Worm (Caenorhabditis elegans): Measurements from ENCODE around the gene Y38F1A.2.

The Y38F1A.2 gene

DNA sequence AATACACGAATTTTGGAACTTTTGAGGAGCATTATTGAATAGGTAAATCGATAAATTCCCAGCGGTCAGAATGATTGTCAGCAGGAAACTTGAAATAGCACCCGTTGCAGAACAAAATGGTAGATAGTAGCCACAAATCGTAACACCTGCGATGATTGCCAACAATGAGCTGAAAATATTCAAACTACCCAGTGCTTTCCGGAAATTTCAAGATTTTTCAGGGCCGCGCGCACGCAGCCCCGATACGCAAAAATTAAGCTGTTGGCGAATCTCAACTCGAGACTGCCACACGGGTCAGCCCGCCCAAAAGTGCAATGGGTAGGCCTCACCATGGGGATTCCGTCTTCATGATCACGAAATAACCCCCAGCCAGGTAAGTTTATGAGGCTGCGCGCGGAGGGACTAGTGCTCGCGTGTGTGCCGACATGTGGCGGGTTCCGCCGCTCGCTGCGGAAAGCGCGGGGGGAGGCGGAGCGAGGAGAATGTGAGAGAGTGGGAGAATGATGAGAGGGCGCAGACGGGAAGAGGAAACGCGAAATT is 10.1 kb upstream of the Y38F1A.2 start (continued):
- TF ChIP-seq cey-2 (tag; optimal IDR thresholded peaks at IDR 0.05; ENCODE audit: borderline replicate concordance, insufficient read depth): no peak
- TF ChIP-seq daf-19 (GFP tag; conservative IDR thresholded peaks at IDR 0.05): peak; percentile 96
- peak; percentile 76 for TF ChIP-seq lin-1 (GFP tag; IDR thresholded peaks at IDR 0.05)
- TF ChIP-seq nhr-77 (tag; optimal IDR thresholded peaks at IDR 0.05): peak; percentile 85
- TF ChIP-seq tra-1 (GFP tag; IDR thresholded peaks at IDR 0.05): peak; percentile 91
- peak; percentile 90 for TF ChIP-seq mxl-3 (GFP tag; optimal IDR thresholded peaks at IDR 0.05)
- no peak; the same call in 1 of the 2 replicates for TF ChIP-seq Y105C5A.15 (GFP tag; IDR thresholded peaks at IDR 0.05)
- peak; percentile 77 for TF ChIP-seq nhr-25 (tag; optimal IDR thresholded peaks at IDR 0.05; ENCODE audit: borderline replicate concordance, insufficient read depth)
- no peak for TF ChIP-seq F26F4.8 (GFP tag; conservative IDR thresholded peaks at IDR 0.05)
- TF ChIP-seq ztf-7 (tag; optimal IDR thresholded peaks at IDR 0.05): peak; percentile 38
- no peak for TF ChIP-seq zag-1 (tag; optimal IDR thresholded peaks at IDR 0.05)
- TF ChIP-seq nhr-42 (GFP tag; IDR thresholded peaks at IDR 0.05): peak; percentile 94
- TF ChIP-seq dmd-9 (GFP tag; IDR thresholded peaks at IDR 0.05): peak; percentile 89
- TF ChIP-seq nhr-6 (tag; optimal IDR thresholded peaks at IDR 0.05): peak; percentile 87
- peak; percentile 94 for TF ChIP-seq spr-1 (tag; optimal IDR thresholded peaks at IDR 0.05)
- peak; percentile 99 for TF ChIP-seq T26A8.4 (GFP tag; IDR thresholded peaks at IDR 0.05)
- TF ChIP-seq nhr-41 (GFP tag; IDR thresholded peaks at IDR 0.05): peak; percentile 89
- no peak for TF ChIP-seq ZK546.5 (tag; optimal IDR thresholded peaks at IDR 0.05)

DNA sequence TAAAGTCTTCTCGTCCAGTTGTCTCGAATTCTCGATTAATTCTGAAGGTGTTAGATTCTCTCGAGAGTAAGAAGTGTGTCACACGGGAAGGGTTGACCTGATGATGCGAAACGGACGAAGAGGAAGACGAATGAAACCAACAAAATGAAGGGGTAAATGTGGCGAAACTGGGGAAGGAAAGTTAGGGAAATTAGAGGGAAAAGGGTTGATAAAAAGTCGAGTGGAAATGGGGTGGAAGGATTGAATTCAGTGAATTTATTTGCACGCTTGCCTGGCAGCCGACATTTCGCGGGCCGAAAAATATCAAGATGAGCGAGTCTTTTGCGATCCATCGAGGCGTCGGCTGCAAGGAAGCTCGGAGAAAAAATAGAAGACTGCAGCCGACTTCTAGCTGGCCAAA is 6.6 kb upstream of the Y38F1A.2 start, which contains the start of gene F58G1.7:
Gene F58G1.7, minus strand, starts transcription at position 101 of the 400 bp plus-strand sequence.
- TF ChIP-seq set-16 (GFP tag; IDR thresholded peaks at IDR 0.05): no peak
- no peak for TF ChIP-seq jun-1 (tag; optimal IDR thresholded peaks at IDR 0.05)
- no peak for TF ChIP-seq mes-2 (tag; optimal IDR thresholded peaks at IDR 0.05; ENCODE audit: poor library complexity, severe bottlenecking)
- no peak for TF ChIP-seq Y105C5A.15 (GFP tag; IDR thresholded peaks at IDR 0.05)
- TF ChIP-seq nhr-41 (GFP tag; IDR thresholded peaks at IDR 0.05): no peak
- no peak for TF ChIP-seq zip-11 (GFP tag; IDR thresholded peaks at IDR 0.05)
- no peak for TF ChIP-seq nhr-237 (tag; optimal IDR thresholded peaks at IDR 0.05)
- TF ChIP-seq unc-39 (tag; optimal IDR thresholded peaks at IDR 0.05): no peak
- no peak for TF ChIP-seq mep-1 (tag; optimal IDR thresholded peaks at IDR 0.05)
- no peak for TF ChIP-seq hif-1 (tag; optimal IDR thresholded peaks at IDR 0.05)
- TF ChIP-seq R02D3.7 (tag; optimal IDR thresholded peaks at IDR 0.05): no peak
- TF ChIP-seq aly-2 (tag; optimal IDR thresholded peaks at IDR 0.05): no peak
- TF ChIP-seq rbr-2 (tag; optimal IDR thresholded peaks at IDR 0.05): no peak

DNA sequence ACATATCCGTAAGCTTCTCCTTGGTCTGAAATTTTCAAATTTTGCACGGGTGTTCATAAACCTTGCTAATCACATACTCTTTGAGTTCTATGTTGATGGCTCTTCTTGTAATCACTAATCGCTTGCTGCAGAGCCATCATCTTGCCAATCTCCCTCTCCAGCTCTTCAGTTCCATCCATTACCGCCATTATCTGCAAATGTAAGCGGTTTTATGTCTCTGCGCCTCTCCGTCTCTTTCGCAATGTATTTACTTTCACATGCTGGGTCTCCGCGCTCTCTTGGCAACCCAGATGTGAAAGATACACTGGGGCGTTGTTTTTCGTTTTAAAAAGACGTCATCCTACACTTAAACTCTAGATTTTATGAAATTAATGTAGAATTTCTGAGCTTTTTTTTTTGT is 1.5 kb upstream of the Y38F1A.2 start:
- TF ChIP-seq ceh-44 (GFP tag; IDR thresholded peaks at IDR 0.05) (no peak), lin-1 (GFP tag; IDR thresholded peaks at IDR 0.05) (no peak), aly-2 (tag; optimal IDR thresholded peaks at IDR 0.05) (no peak), nhr-41 (GFP tag; IDR thresholded peaks at IDR 0.05) (no peak), lsy-2 (tag; optimal IDR thresholded peaks at IDR 0.05) (peak in 1 of 2 experiments; percentile 42), daf-19 (GFP tag; conservative IDR thresholded peaks at IDR 0.05) (0 out of 2 replicates have a peak, but pooled peaks have one; percentile 64), F37D6.2 (tag; optimal IDR thresholded peaks at IDR 0.05) (no peak), lin-39 (tag; optimal IDR thresholded peaks at IDR 0.05) (no peak), ceh-28 (tag; optimal IDR thresholded peaks at IDR 0.05) (no peak), tra-1 (GFP tag; IDR thresholded peaks at IDR 0.05) (no peak), nhr-25 (tag; optimal IDR thresholded peaks at IDR 0.05; ENCODE audit: borderline replicate concordance, insufficient read depth) (no peak), daf-16 (GFP tag; optimal IDR thresholded peaks at IDR 0.05) (peak in 1 of 2 experiments; percentile 61), daf-16 (tag; optimal IDR thresholded peaks at IDR 0.05) (peak; percentile 92), hmg-1.1 (GFP tag; IDR thresholded peaks at IDR 0.05) (peak; percentile 49; the same call in 1 of the 2 replicates), hlh-30 (tag; optimal IDR thresholded peaks at IDR 0.05; ENCODE audit: insufficient read depth) (peak; percentile 31), rbr-2 (tag; optimal IDR thresholded peaks at IDR 0.05) (peak; percentile 25), lin-38 (GFP tag; IDR thresholded peaks at IDR 0.05) (peak; percentile 29; the same call in 1 of the 2 replicates), lir-3 (tag; optimal IDR thresholded peaks at IDR 0.05) (no peak), snpc-1.2 (GFP tag; IDR thresholded peaks at IDR 0.05) (no peak), nhr-6 (tag; optimal IDR thresholded peaks at IDR 0.05) (no peak), cey-2 (tag; optimal IDR thresholded peaks at IDR 0.05; ENCODE audit: borderline replicate concordance, insufficient read depth) (no peak), mes-2 (tag; optimal IDR thresholded peaks at IDR 0.05; ENCODE audit: poor library complexity, severe bottlenecking) (peak; percentile 37), hlh-11 (tag; optimal IDR thresholded peaks at IDR 0.05) (peak; percentile 49), aha-1 (tag) (no peak), mep-1 (tag; optimal IDR thresholded peaks at IDR 0.05) (peak; percentile 10), dve-1 (tag; optimal IDR thresholded peaks at IDR 0.05; ENCODE audit: insufficient read depth) (peak; percentile 58), nhr-11 (tag; optimal IDR thresholded peaks at IDR 0.05) (peak; percentile 39), sdz-12 (GFP tag; optimal IDR thresholded peaks at IDR 0.05) (no peak)
